Fruit fly (Drosophila melanogaster) whole organism, embryonic: ENCODE results near the gene CG6325.

Experiments used
- Bgb ChIP-seq: fragments of 200-800 bp; sonication (Bioruptor generic); IDR thresholded peaks from 2 replicates; pipeline ENCODE4 v1.3.6; 2022; ENCODE audit warnings: missing biosample characterization, missing genetic modification characterization; ENCODE audit not compliant: partially characterized antibody
- CG12391 ChIP-seq: fragments of 200-800 bp; sonication (Bioruptor generic); optimal IDR thresholded peaks from 3 replicates; lab custom pipeline; 2018; ENCODE audit warnings: missing biosample characterization, mild to moderate bottlenecking, missing genetic modification characterization, moderate library complexity
- CG17186 ChIP-seq: fragments of 200-800 bp; sonication (Bioruptor generic); optimal IDR thresholded peaks from 3 replicates; lab custom pipeline; 2017; ENCODE audit warnings: missing biosample characterization, missing genetic modification reagents, missing genetic modification characterization
- CG18011 ChIP-seq: fragments of 200-800 bp; sonication (Bioruptor generic); optimal IDR thresholded peaks from 2 replicates; lab custom pipeline; 2017; ENCODE audit warnings: missing biosample characterization, missing genetic modification characterization, mild to moderate bottlenecking, moderate library complexity, missing genotype
- CG18476 ChIP-seq: fragments of 200-800 bp; sonication (Bioruptor generic); optimal IDR thresholded peaks from 2 replicates; lab custom pipeline; 2016; ENCODE audit warnings: missing biosample characterization, mild to moderate bottlenecking, missing genetic modification characterization
- CG18599 ChIP-seq: fragments of 200-800 bp; sonication (Bioruptor generic); optimal IDR thresholded peaks from 3 replicates; lab custom pipeline; 2017; ENCODE audit warnings: missing biosample characterization, missing genetic modification characterization, mild to moderate bottlenecking, moderate library complexity, missing genetic modification reagents
- CG2116 ChIP-seq: fragments of 200-800 bp; sonication (Bioruptor generic); optimal IDR thresholded peaks from 3 replicates; lab custom pipeline; 2018; ENCODE audit warnings: missing biosample characterization, mild to moderate bottlenecking, missing genetic modification characterization
- CG31441 ChIP-seq: fragments of 200-800 bp; sonication (Bioruptor generic); IDR thresholded peaks from 2 replicates; pipeline ENCODE4 v1.3.6; 2022; ENCODE audit warnings: missing biosample characterization, missing genetic modification characterization
- CG34422 ChIP-seq: fragments of 200-800 bp; sonication (Bioruptor generic); IDR thresholded peaks from 3 replicates; pipeline ENCODE4 v1.3.6; 2022; ENCODE audit warnings: missing biosample characterization, missing genetic modification characterization
- CG3726 ChIP-seq: fragments of 200-800 bp; sonication (Bioruptor generic); IDR thresholded peaks from 3 replicates; pipeline ENCODE4, ENCODE4 v1.3.6; 2022; ENCODE audit warnings: missing biosample characterization, missing genetic modification characterization
- CG3838 ChIP-seq: fragments of 200-800 bp; sonication (Bioruptor generic); optimal IDR thresholded peaks from 3 replicates; lab custom pipeline; 2016; ENCODE audit warnings: missing biosample characterization, missing genetic modification characterization
- CG4617 ChIP-seq: fragments of 200-800 bp; sonication (Bioruptor generic); optimal IDR thresholded peaks from 3 replicates; lab custom pipeline; 2016; ENCODE audit warnings: missing biosample characterization, missing genetic modification characterization, borderline replicate concordance
- CG6654 ChIP-seq: fragments of 200-800 bp; sonication (Bioruptor generic); optimal IDR thresholded peaks from 2 replicates; lab custom pipeline; 2017; ENCODE audit warnings: missing biosample characterization, mild to moderate bottlenecking, missing genetic modification characterization
- CG7556 ChIP-seq: fragments of 200-800 bp; sonication (Bioruptor generic); optimal IDR thresholded peaks from 2 replicates; lab custom pipeline; 2017; ENCODE audit warnings: missing biosample characterization, mild to moderate bottlenecking, missing genetic modification characterization
- CG7745 ChIP-seq: fragments of 200-800 bp; sonication (Bioruptor generic); optimal IDR thresholded peaks from 2 replicates; lab custom pipeline; 2018; ENCODE audit warnings: missing biosample characterization, mild to moderate bottlenecking, missing genetic modification characterization, moderate library complexity
- CG7786 ChIP-seq: fragments of 200-800 bp; sonication (Bioruptor generic); optimal IDR thresholded peaks from 2 replicates; lab custom pipeline; 2016; ENCODE audit warnings: missing biosample characterization, missing genetic modification characterization
- CG7839 ChIP-seq: fragments of 200-800 bp; sonication (Bioruptor generic); optimal IDR thresholded peaks from 3 replicates; lab custom pipeline; 2018; ENCODE audit warnings: missing biosample characterization, mild to moderate bottlenecking, missing genetic modification characterization, moderate library complexity
- CG9932 ChIP-seq: fragments of 200-800 bp; sonication (Bioruptor generic); IDR thresholded peaks from 2 replicates; pipeline ENCODE4 v1.3.6; 2022; ENCODE audit warnings: missing biosample characterization, missing genetic modification characterization
- Dek ChIP-seq: fragments of 200-800 bp; sonication (Bioruptor generic); optimal IDR thresholded peaks from 3 replicates; lab custom pipeline; 2019; ENCODE audit warnings: missing biosample characterization, mild to moderate bottlenecking, missing genetic modification characterization, moderate library complexity
- Dref ChIP-seq: fragments of 200-800 bp; sonication (Bioruptor generic); IDR thresholded peaks from 2 replicates; pipeline ENCODE4 v1.3.6; 2022; ENCODE audit warnings: missing biosample characterization, missing genetic modification characterization
- E2f1 ChIP-seq: fragments of 200-800 bp; sonication (Bioruptor generic); IDR thresholded peaks from 2 replicates; pipeline ENCODE4 v1.3.6; 2022; ENCODE audit warnings: missing biosample characterization, missing genetic modification characterization
- Ets97D ChIP-seq: fragments of 200-800 bp; sonication (Bioruptor generic); optimal IDR thresholded peaks from 3 replicates; lab custom pipeline; 2016; ENCODE audit warnings: missing biosample characterization, missing genetic modification characterization
- HmgD ChIP-seq: fragments of 200-800 bp; sonication (Bioruptor generic); optimal IDR thresholded peaks from 3 replicates; lab custom pipeline; 2016; ENCODE audit warnings: missing biosample characterization, missing genetic modification characterization
- HmgZ ChIP-seq: fragments of 200-800 bp; sonication (Bioruptor generic); optimal IDR thresholded peaks from 2 replicates; lab custom pipeline; 2018; ENCODE audit warnings: missing biosample characterization, mild to moderate bottlenecking, missing genetic modification characterization
- MTF-1 ChIP-seq: fragments of 200-800 bp; sonication (Bioruptor generic); optimal IDR thresholded peaks from 2 replicates; lab custom pipeline; 2018; ENCODE audit warnings: missing biosample characterization, mild to moderate bottlenecking, missing genetic modification characterization, borderline replicate concordance
- Optix ChIP-seq: fragments of 200-800 bp; sonication (Bioruptor generic); IDR thresholded peaks from 3 replicates; pipeline ENCODE4 v1.3.6; 2022; ENCODE audit warnings: missing biosample characterization, missing genetic modification characterization
- TFAM ChIP-seq: fragments of 200-800 bp; sonication (Bioruptor generic); optimal IDR thresholded peaks from 2 replicates; lab custom pipeline; 2017; ENCODE audit warnings: missing biosample characterization, missing genetic modification characterization, inconsistent platforms
- ac ChIP-seq: fragments of 200-800 bp; sonication (Bioruptor generic); optimal IDR thresholded peaks from 3 replicates; lab custom pipeline; 2017; ENCODE audit warnings: missing biosample characterization, mild to moderate bottlenecking, missing genetic modification characterization
- aop ChIP-seq: fragments of 200-800 bp; sonication (Bioruptor generic); IDR thresholded peaks from 2 replicates; pipeline ENCODE4 v1.3.6; 2022; ENCODE audit warnings: missing biosample characterization, missing genetic modification characterization
- az2 ChIP-seq: fragments of 200-800 bp; sonication (Bioruptor generic); optimal IDR thresholded peaks from 3 replicates; lab custom pipeline; 2016; ENCODE audit warnings: missing biosample characterization, missing genetic modification characterization
- caup ChIP-seq: fragments of 200-800 bp; sonication (Bioruptor generic); optimal IDR thresholded peaks from 3 replicates; lab custom pipeline; 2017; ENCODE audit warnings: missing biosample characterization, mild to moderate bottlenecking, missing genetic modification characterization, moderate library complexity; ENCODE audit not compliant: severe bottlenecking
- ci ChIP-seq: fragments of 200-800 bp; sonication (Bioruptor generic); IDR thresholded peaks from 3 replicates; pipeline ENCODE4 v1.3.6; 2022; ENCODE audit warnings: missing biosample characterization, missing genetic modification characterization
- da ChIP-seq: fragments of 200-800 bp; sonication (Bioruptor generic); optimal IDR thresholded peaks from 2 replicates; lab custom pipeline; 2016; ENCODE audit warnings: missing biosample characterization, missing genetic modification characterization
- dati ChIP-seq: fragments of 200-800 bp; sonication (Bioruptor generic); IDR thresholded peaks from 2 replicates; pipeline ENCODE4 v1.3.6; 2022; ENCODE audit warnings: missing biosample characterization, missing genetic modification characterization
- dm ChIP-seq: fragments of 200-800 bp; sonication (Bioruptor generic); optimal IDR thresholded peaks from 3 replicates; lab custom pipeline; 2016; ENCODE audit warnings: missing biosample characterization, missing genetic modification characterization
- eve ChIP-seq, 2 experiments: fragments of >200 bp; optimal IDR thresholded peaks; 2 replicates each; lab custom pipeline; 2017; ENCODE audit warnings: missing biosample characterization in 2 of 2, missing genetic modification characterization in 2 of 2
- hb ChIP-seq: fragments of 200-800 bp; sonication (Bioruptor generic); IDR thresholded peaks from 3 replicates; pipeline ENCODE4 v1.3.6; 2022; ENCODE audit warnings: missing biosample characterization, missing genetic modification characterization; ENCODE audit not compliant: partially characterized antibody
- lola ChIP-seq, 3 experiments: fragments of >200 bp in 2 of 3; fragments of 200-800 bp in 1 of 3; sonication (Bioruptor generic) in 1 of 3; optimal IDR thresholded peaks; 2 replicates each; lab custom pipeline; 2017 to 2019; ENCODE audit warnings: missing biosample characterization in 3 of 3, missing genetic modification characterization in 3 of 3, mild to moderate bottlenecking in 1 of 3, moderate library complexity in 1 of 3
- nau ChIP-seq: fragments of 200-800 bp; sonication (Bioruptor generic); optimal IDR thresholded peaks from 3 replicates; lab custom pipeline; 2017; ENCODE audit warnings: missing biosample characterization, mild to moderate bottlenecking, missing genetic modification characterization, missing genetic modification reagents
- org-1 ChIP-seq: fragments of 200-800 bp; sonication (Bioruptor generic); optimal IDR thresholded peaks from 2 replicates; lab custom pipeline; 2017; ENCODE audit warnings: missing biosample characterization, missing genetic modification characterization
- pfk ChIP-seq: fragments of 200-800 bp; sonication (Bioruptor generic); optimal IDR thresholded peaks from 2 replicates; lab custom pipeline; 2018; ENCODE audit warnings: missing biosample characterization, mild to moderate bottlenecking, missing genetic modification characterization, moderate library complexity
- pnt ChIP-seq: fragments of 200-800 bp; sonication (Bioruptor generic); optimal IDR thresholded peaks from 3 replicates; lab custom pipeline; 2016; ENCODE audit warnings: missing biosample characterization, missing genetic modification characterization
- ranshi ChIP-seq: fragments of 200-800 bp; sonication (Bioruptor generic); IDR thresholded peaks from 2 replicates; pipeline ENCODE4 v1.3.6; 2022; ENCODE audit warnings: missing biosample characterization, missing genetic modification characterization
- run ChIP-seq: fragments of 200-800 bp; sonication (Bioruptor generic); optimal IDR thresholded peaks from 3 replicates; lab custom pipeline; 2018; ENCODE audit warnings: missing biosample characterization, mild to moderate bottlenecking, missing genetic modification characterization
- sisA ChIP-seq: fragments of 200-800 bp; sonication (Bioruptor generic); IDR thresholded peaks from 2 replicates; pipeline ENCODE4 v1.3.6; 2022; ENCODE audit warnings: missing biosample characterization, missing genetic modification characterization
- slou ChIP-seq: fragments of 200-800 bp; sonication (Bioruptor generic); optimal IDR thresholded peaks from 3 replicates; lab custom pipeline; 2016; ENCODE audit warnings: missing biosample characterization, missing genetic modification characterization
- sna ChIP-seq: fragments of 200-800 bp; sonication (Bioruptor generic); IDR thresholded peaks from 2 replicates; pipeline ENCODE4 v1.3.6; 2022; ENCODE audit warnings: missing biosample characterization, missing genetic modification characterization; ENCODE audit not compliant: partially characterized antibody
- sqz ChIP-seq: fragments of 200-800 bp; sonication (Bioruptor generic); optimal IDR thresholded peaks from 3 replicates; lab custom pipeline; 2018; ENCODE audit warnings: missing biosample characterization, mild to moderate bottlenecking, missing genetic modification characterization
- unc-4 ChIP-seq: fragments of 200-800 bp; sonication (Bioruptor generic); IDR thresholded peaks from 2 replicates; pipeline ENCODE4 v1.3.6; 2022; ENCODE audit warnings: missing biosample characterization, missing genetic modification characterization; ENCODE audit not compliant: partially characterized antibody
- usp ChIP-seq: fragments of >200 bp; optimal IDR thresholded peaks from 2 replicates; lab custom pipeline; 2017; ENCODE audit warnings: missing biosample characterization, missing genetic modification characterization
- zen ChIP-seq: fragments of 200-800 bp; sonication (Bioruptor generic); optimal IDR thresholded peaks from 3 replicates; lab custom pipeline; 2018; ENCODE audit warnings: missing biosample characterization, mild to moderate bottlenecking, missing genetic modification characterization, moderate library complexity

Gene CG6325

dm6 chr3R:10407066-10407465 is at the start of gene CG6325 (continued):
- TF ChIP-seq HmgZ (tag; lab: Kevin White, UChicago) (peak; percentile 43), eve (GFP tag; optimal IDR thresholded peaks at IDR 0.05; lab: Kevin White, UChicago) (no peak), Ets97D (GFP tag; lab: Kevin White, UChicago) (peak; percentile 43), hb (GFP tag; lab: Robert Waterston, UW) (peak; percentile 98), run (tag; lab: Kevin White, UChicago) (no peak), CG7839 (no peak), nau (GFP tag; lab: Kevin White, UChicago) (no peak), aop (no peak), CG9932 (GFP tag; lab: Robert Waterston, UW) (no peak), sisA (GFP tag; lab: Robert Waterston, UW) (no peak), pfk (GFP tag; lab: Kevin White, UChicago) (no peak), zen (no peak), CG12391 (tag; lab: Kevin White, UChicago) (no peak), Optix (GFP tag; lab: Robert Waterston, UW) (no peak), TFAM (GFP tag; lab: Kevin White, UChicago) (no peak), CG3838 (no peak), org-1 (GFP tag; lab: Kevin White, UChicago) (no peak), da (no peak), CG2116 (GFP tag; lab: Kevin White, UChicago) (peak; percentile 84), usp (GFP tag; lab: Kevin White, UChicago) (no peak), CG18476 (GFP tag; lab: Kevin White, UChicago) (no peak), slou (GFP tag; lab: Kevin White, UChicago) (no peak), sqz (GFP tag; lab: Kevin White, UChicago) (no peak), CG7556 (GFP tag; lab: Kevin White, UChicago) (no peak), CG34422 (GFP tag; lab: Robert Waterston, UW) (no peak), Dek (tag; lab: Kevin White, UChicago) (no peak), az2 (no peak), HmgD (no peak), lola (GFP tag; optimal IDR thresholded peaks at IDR 0.05; lab: Kevin White, UChicago) (no peak), ranshi (no peak), CG7745 (tag; lab: Kevin White, UChicago) (no peak), ac (GFP tag; lab: Kevin White, UChicago) (no peak), pnt (GFP tag; lab: Kevin White, UChicago) (no peak), CG6654 (GFP tag; lab: Kevin White, UChicago) (no peak), CG4617 (peak; percentile 64), CG31441 (GFP tag; lab: Robert Waterston, UW) (no peak), dati (GFP tag; lab: Robert Waterston, UW) (no peak), sna (GFP tag; lab: Robert Waterston, UW) (peak; percentile 98), ci (GFP tag; lab: Robert Waterston, UW) (no peak), CG3726 (GFP tag; lab: Robert Waterston, UW) (no peak), CG7786 (GFP tag; lab: Kevin White, UChicago) (no peak), MTF-1 (no peak), CG17186 (GFP tag; lab: Kevin White, UChicago) (no peak), caup (no peak), dm (GFP tag; lab: Kevin White, UChicago) (no peak), E2f1 (no peak), CG18599 (GFP tag; lab: Kevin White, UChicago) (no peak), unc-4 (peak; percentile 99), Dref (GFP tag; lab: Robert Waterston, UW) (peak; percentile 99), CG18011 (GFP tag; lab: Kevin White, UChicago) (peak; percentile 12), Bgb (peak; percentile 99)
